Fruit fly (Drosophila melanogaster) whole organism, adult: ENCODE results near the gene pkaap.
A peak's percentile ranks its signal among the peaks of the same experiment; 100 is the strongest.

Experiments
- CG11617 ChIP-seq: fragments of 200-800 bp; sonication (Bioruptor generic); optimal IDR thresholded peaks from 2 replicates; lab custom pipeline; 2017; ENCODE audit warnings: mild to moderate bottlenecking, missing biosample characterization, missing genetic modification reagents, missing genetic modification characterization
- CG1620 ChIP-seq: fragments of 200-800 bp; sonication (Bioruptor generic); optimal IDR thresholded peaks from 2 replicates; lab custom pipeline; 2016; ENCODE audit warnings: missing biosample characterization, missing genetic modification characterization
- CG5204 ChIP-seq: fragments of 200-800 bp; sonication (Bioruptor generic); optimal IDR thresholded peaks from 2 replicates; lab custom pipeline; 2016; ENCODE audit warnings: missing biosample characterization, missing genetic modification characterization
- CG7045 ChIP-seq: fragments of 200-800 bp; sonication (Bioruptor generic); optimal IDR thresholded peaks from 2 replicates; lab custom pipeline; 2017; ENCODE audit warnings: missing biosample characterization, mild to moderate bottlenecking, missing genetic modification characterization
- CG7101 ChIP-seq: fragments of 200-800 bp; sonication (Bioruptor generic); optimal IDR thresholded peaks from 2 replicates; lab custom pipeline; 2018; ENCODE audit warnings: missing biosample characterization, mild to moderate bottlenecking, missing genetic modification characterization, moderate library complexity
- Mnt ChIP-seq: fragments of 200-800 bp; sonication (Bioruptor generic); optimal IDR thresholded peaks from 2 replicates; lab custom pipeline; 2016; ENCODE audit warnings: missing biosample characterization, mild to moderate bottlenecking, missing genetic modification characterization
- bab1 ChIP-seq: fragments of 200-800 bp; sonication (Bioruptor generic); optimal IDR thresholded peaks from 3 replicates; lab custom pipeline; 2019; ENCODE audit warnings: missing biosample characterization, mild to moderate bottlenecking, missing genetic modification characterization, moderate library complexity
- cic ChIP-seq: fragments of 200-800 bp; sonication (Bioruptor generic); optimal IDR thresholded peaks from 2 replicates; lab custom pipeline; 2017; ENCODE audit warnings: missing biosample characterization, mild to moderate bottlenecking, missing genetic modification characterization, moderate library complexity
- cnc ChIP-seq, 2 experiments: fragments of >200 bp; optimal IDR thresholded peaks; 2 replicates each; lab custom pipeline; 2017
- tj ChIP-seq: fragments of 200-800 bp; sonication (Bioruptor generic); optimal IDR thresholded peaks from 3 replicates; lab custom pipeline; 2017; ENCODE audit warnings: missing biosample characterization, mild to moderate bottlenecking, missing genetic modification characterization, moderate library complexity

- no peak for TF ChIP-seq CG11617
- TF ChIP-seq CG7101, result no peak
- TF ChIP-seq CG1620 (GFP tag; lab: Kevin White, UChicago), result no peak
- TF ChIP-seq tj (GFP tag; lab: Kevin White, UChicago), result peak; percentile 70
- no peak for TF ChIP-seq CG5204
- no peak for TF ChIP-seq bab1 (GFP tag; lab: Kevin White, UChicago)
- peak; percentile 5 for TF ChIP-seq cic (GFP tag; lab: Kevin White, UChicago)
- TF ChIP-seq CG7045 (GFP tag; lab: Kevin White, UChicago), result no peak
- TF ChIP-seq Mnt (GFP tag; lab: Kevin White, UChicago), result no peak
- no peak for TF ChIP-seq cnc (optimal IDR thresholded peaks at IDR 0.05; lab: Kevin White, UChicago)
Observed at dm6 chr2L:16274100-16274499, 14.0 kb upstream of the pkaap start.
